Worm (Caenorhabditis elegans) whole organism, young adult: ENCODE results near the gene Y41C4A.32.
A peak's percentile ranks its signal among the peaks of the same experiment; 100 is the strongest.

Experiments used
- B0035.1 ChIP-seq: sonication (generic microtip); optimal IDR thresholded peaks from 2 replicates; lab custom pipeline; 2016; ENCODE audit warnings: missing genetic modification characterization, mild to moderate bottlenecking, missing compliant biosample characterization, missing genotype, missing genetic modification reagents
- B0261.1 ChIP-seq: sonication (generic microtip); optimal IDR thresholded peaks from 2 replicates; lab custom pipeline; 2016; ENCODE audit warnings: mild to moderate bottlenecking, missing genetic modification characterization, moderate library complexity, missing compliant biosample characterization
- B0336.3 ChIP-seq: fragments of 200-800 bp; sonication (Bioruptor generic); IDR thresholded peaks from 2 replicates; pipeline ENCODE4 v1.3.6; 2022; ENCODE audit warnings: missing genetic modification characterization, missing compliant biosample characterization
- C06A6.2 ChIP-seq: fragments of 200-800 bp; sonication (Bioruptor generic); conservative IDR thresholded peaks from 2 replicates; pipeline ENCODE4 v1.3.6; 2022; ENCODE audit warnings: missing genetic modification characterization, missing compliant biosample characterization
- C17E4.6 ChIP-seq: fragments of 200-800 bp; sonication (Bioruptor generic); IDR thresholded peaks from 2 replicates; pipeline ENCODE4 v1.3.6; 2022; ENCODE audit warnings: missing genetic modification reagents, missing genetic modification characterization, missing compliant biosample characterization
- F39B2.1 ChIP-seq: fragments of 200-800 bp; sonication (Bioruptor generic); IDR thresholded peaks from 2 replicates; pipeline ENCODE4 v1.3.6; 2022; ENCODE audit warnings: missing genetic modification reagents, missing genetic modification characterization, missing compliant biosample characterization
- F52B5.7 ChIP-seq: sonication (generic microtip); optimal IDR thresholded peaks from 2 replicates; lab custom pipeline; 2016; ENCODE audit warnings: mild to moderate bottlenecking, missing genetic modification characterization, missing compliant biosample characterization
- F55B11.4 ChIP-seq: sonication (generic microtip); optimal IDR thresholded peaks from 2 replicates; lab custom pipeline; 2016; ENCODE audit warnings: missing compliant biosample characterization, missing genetic modification characterization, borderline replicate concordance; ENCODE audit not compliant: insufficient read depth
- F57A8.1 ChIP-seq: fragments of 200-800 bp; sonication (Bioruptor generic); optimal IDR thresholded peaks from 2 replicates; lab custom pipeline; 2018; ENCODE audit warnings: mild to moderate bottlenecking, missing genetic modification characterization, moderate library complexity, missing compliant biosample characterization
- K11D2.4 ChIP-seq: fragments of 200-800 bp; sonication (Bioruptor generic); IDR thresholded peaks from 2 replicates; pipeline ENCODE4 v1.3.6; 2022; ENCODE audit warnings: missing genetic modification reagents, missing genetic modification characterization, missing compliant biosample characterization
- T26A5.8 ChIP-seq: sonication (generic microtip); optimal IDR thresholded peaks from 2 replicates; lab custom pipeline; 2016; ENCODE audit warnings: missing genetic modification characterization, missing compliant biosample characterization
- Y53F4B.3 ChIP-seq: fragments of 200-800 bp; sonication (Bioruptor generic); IDR thresholded peaks from 2 replicates; pipeline ENCODE4 v1.3.6; 2022; ENCODE audit warnings: missing genetic modification reagents, missing genetic modification characterization, missing compliant biosample characterization
- Y53G8AR.9 ChIP-seq: fragments of 200-800 bp; sonication (Bioruptor generic); conservative IDR thresholded peaks from 2 replicates; pipeline ENCODE4 v1.3.6; 2022; ENCODE audit warnings: missing genetic modification reagents, missing genetic modification characterization, missing compliant biosample characterization
- Y56A3A.18 ChIP-seq: fragments of 200-800 bp; sonication (Bioruptor generic); IDR thresholded peaks from 2 replicates; pipeline ENCODE4 v1.3.6; 2022; ENCODE audit warnings: missing genetic modification reagents, missing genetic modification characterization, missing compliant biosample characterization
- Y67H2A.10 ChIP-seq: fragments of 200-800 bp; sonication (Bioruptor generic); conservative IDR thresholded peaks from 2 replicates; pipeline ENCODE4 v1.3.6; 2022; ENCODE audit warnings: missing genetic modification reagents, missing genetic modification characterization, missing compliant biosample characterization
- ZK185.1 ChIP-seq: sonication (generic microtip); optimal IDR thresholded peaks from 2 replicates; lab custom pipeline; 2016; ENCODE audit warnings: mild to moderate bottlenecking, missing genetic modification characterization, missing compliant biosample characterization; ENCODE audit not compliant: poor library complexity, severe bottlenecking
- akir-1 ChIP-seq: fragments of 200-800 bp; sonication (Bioruptor generic); optimal IDR thresholded peaks from 2 replicates; lab custom pipeline; 2018; ENCODE audit warnings: mild to moderate bottlenecking, missing genetic modification characterization, moderate library complexity, missing compliant biosample characterization
- atf-7 ChIP-seq: sonication (generic microtip); optimal IDR thresholded peaks from 2 replicates; lab custom pipeline; 2017; ENCODE audit warnings: mild to moderate bottlenecking, missing genetic modification characterization, missing compliant biosample characterization
- attf-3 ChIP-seq: fragments of 200-800 bp; sonication (Bioruptor generic); conservative IDR thresholded peaks from 2 replicates; pipeline ENCODE4 v1.3.6; 2022; ENCODE audit warnings: missing genetic modification reagents, missing genetic modification characterization, missing compliant biosample characterization
- ccch-3 ChIP-seq: fragments of 200-800 bp; sonication (Bioruptor generic); optimal IDR thresholded peaks from 2 replicates; lab custom pipeline; 2018; ENCODE audit warnings: mild to moderate bottlenecking, missing genetic modification characterization, missing compliant biosample characterization
- cebp-1 ChIP-seq, 2 experiments: fragments of 200-800 bp in 1 of 2; sonication (Bioruptor generic) in 1 of 2; sonication (generic microtip) in 1 of 2; IDR thresholded peaks in 1 of 2; optimal IDR thresholded peaks in 1 of 2; 2 replicates each; pipeline versions ENCODE4 v1.3.6 to Lab custom; 2017 to 2022; ENCODE audit warnings: missing compliant biosample characterization in 2 of 2, missing genetic modification characterization in 2 of 2, mild to moderate bottlenecking in 1 of 2, missing genetic modification reagents in 1 of 2, moderate library complexity in 1 of 2
- ceh-100 ChIP-seq: fragments of 200-800 bp; sonication (Bioruptor generic); IDR thresholded peaks from 2 replicates; pipeline ENCODE4 v1.3.6; 2022; ENCODE audit warnings: missing genetic modification reagents, missing genetic modification characterization, missing compliant biosample characterization
- ceh-58 ChIP-seq: fragments of 200-800 bp; sonication (Bioruptor generic); IDR thresholded peaks from 2 replicates; pipeline ENCODE4 v1.3.6; 2022; ENCODE audit warnings: missing genetic modification characterization, missing compliant biosample characterization
- ceh-79 ChIP-seq: sonication (generic microtip); optimal IDR thresholded peaks from 2 replicates; lab custom pipeline; 2017; ENCODE audit warnings: mild to moderate bottlenecking, missing genetic modification characterization, missing compliant biosample characterization
- chd-7 ChIP-seq: sonication (generic microtip); optimal IDR thresholded peaks from 2 replicates; lab custom pipeline; 2016; ENCODE audit warnings: mild to moderate bottlenecking, missing genetic modification characterization, moderate library complexity, missing compliant biosample characterization
- dpl-1 ChIP-seq: fragments of 150-350 bp; optimal IDR thresholded peaks from 2 replicates; lab custom pipeline; 2014; ENCODE audit warnings: missing biosample characterization, missing genetic modification reagents, missing genetic modification characterization
- egl-18 ChIP-seq: fragments of 200-800 bp; sonication (Bioruptor generic); IDR thresholded peaks from 2 replicates; pipeline ENCODE4 v1.3.6; 2022; ENCODE audit warnings: missing genetic modification reagents, missing genetic modification characterization, missing compliant biosample characterization
- egl-44 ChIP-seq: fragments of 200-800 bp; sonication (Bioruptor generic); IDR thresholded peaks from 2 replicates; pipeline ENCODE4 v1.3.6; 2022; ENCODE audit warnings: missing genetic modification reagents, missing genetic modification characterization, missing compliant biosample characterization
- fkh-3 ChIP-seq: sonication (generic microtip); optimal IDR thresholded peaks from 2 replicates; lab custom pipeline; 2016; ENCODE audit warnings: mild to moderate bottlenecking, missing genetic modification characterization, missing compliant biosample characterization
- hmg-1.2 ChIP-seq: fragments of 200-800 bp; sonication (Bioruptor generic); IDR thresholded peaks from 2 replicates; pipeline ENCODE4 v1.3.6; 2022; ENCODE audit warnings: missing genetic modification reagents, missing genetic modification characterization, missing compliant biosample characterization
- lin-26 ChIP-seq: fragments of 200-800 bp; sonication (Bioruptor generic); IDR thresholded peaks from 2 replicates; pipeline ENCODE4 v1.3.6; 2022; ENCODE audit warnings: missing genetic modification reagents, missing genetic modification characterization, missing compliant biosample characterization
- lir-1 ChIP-seq: fragments of 200-800 bp; sonication (Bioruptor generic); conservative IDR thresholded peaks from 2 replicates; pipeline ENCODE4 v1.3.6; 2022; ENCODE audit warnings: missing genetic modification reagents, missing genetic modification characterization, missing compliant biosample characterization
- lsl-1 ChIP-seq: fragments of 200-800 bp; sonication (Bioruptor generic); optimal IDR thresholded peaks from 2 replicates; lab custom pipeline; 2018; ENCODE audit warnings: mild to moderate bottlenecking, missing genetic modification characterization, moderate library complexity, missing compliant biosample characterization
- madf-10 ChIP-seq: sonication (generic microtip); optimal IDR thresholded peaks from 2 replicates; lab custom pipeline; 2016; ENCODE audit warnings: mild to moderate bottlenecking, missing genetic modification characterization, missing compliant biosample characterization
- madf-6 ChIP-seq: fragments of 200-800 bp; sonication (Bioruptor generic); IDR thresholded peaks from 2 replicates; pipeline ENCODE4 v1.3.6; 2022; ENCODE audit warnings: missing genetic modification reagents, missing genetic modification characterization, missing compliant biosample characterization
- madf-8 ChIP-seq: fragments of 200-800 bp; sonication (Bioruptor generic); conservative IDR thresholded peaks from 2 replicates; pipeline ENCODE4 v1.3.6; 2022; ENCODE audit warnings: missing genetic modification reagents, missing genetic modification characterization, missing compliant biosample characterization
- mxl-1 ChIP-seq: sonication (generic microtip); optimal IDR thresholded peaks from 2 replicates; lab custom pipeline; 2016; ENCODE audit warnings: missing genetic modification characterization, missing compliant biosample characterization
- nfyb-1 ChIP-seq: fragments of 200-800 bp; sonication (Bioruptor generic); IDR thresholded peaks from 2 replicates; pipeline ENCODE4 v1.3.6; 2022; ENCODE audit warnings: missing genetic modification reagents, missing genetic modification characterization, missing compliant biosample characterization
- nhr-120 ChIP-seq: fragments of 200-800 bp; sonication (Bioruptor generic); IDR thresholded peaks from 2 replicates; pipeline ENCODE4 v1.3.6; 2022; ENCODE audit warnings: missing genetic modification characterization, missing compliant biosample characterization
- nhr-27 ChIP-seq: fragments of 200-800 bp; sonication (Bioruptor generic); optimal IDR thresholded peaks from 2 replicates; lab custom pipeline; 2018; ENCODE audit warnings: mild to moderate bottlenecking, missing genetic modification characterization, moderate library complexity, missing compliant biosample characterization
- nhr-80 ChIP-seq: sonication (generic microtip); optimal IDR thresholded peaks from 2 replicates; lab custom pipeline; 2016; ENCODE audit warnings: missing genetic modification characterization, missing compliant biosample characterization
- pha-4 ChIP-seq: fragments of 150-350 bp; sonication (generic microtip); optimal IDR thresholded peaks from 2 replicates; lab custom pipeline; 2014; ENCODE audit warnings: missing biosample characterization, missing genetic modification reagents, missing genetic modification characterization
- snpc-1.1 ChIP-seq: sonication (generic microtip); optimal IDR thresholded peaks from 2 replicates; lab custom pipeline; 2017; ENCODE audit warnings: missing genetic modification characterization, mild to moderate bottlenecking, missing compliant biosample characterization, antibody characterized with exemption, moderate library complexity, missing genotype, missing genetic modification reagents; ENCODE audit not compliant: insufficient read depth
- somi-1 ChIP-seq: fragments of 200-800 bp; sonication (Bioruptor generic); optimal IDR thresholded peaks from 2 replicates; lab custom pipeline; 2018; ENCODE audit warnings: mild to moderate bottlenecking, missing genetic modification characterization, missing compliant biosample characterization
- tbp1 ChIP-seq: fragments of 200-800 bp; sonication (Bioruptor generic); optimal IDR thresholded peaks from 2 replicates; lab custom pipeline; 2018; ENCODE audit warnings: mild to moderate bottlenecking, missing genetic modification characterization, missing compliant biosample characterization
- tbx-9 ChIP-seq: sonication (generic microtip); optimal IDR thresholded peaks from 2 replicates; lab custom pipeline; 2016; ENCODE audit warnings: borderline replicate concordance, missing genetic modification characterization, inconsistent platforms, missing compliant biosample characterization
- ztf-22 ChIP-seq: fragments of 200-800 bp; sonication (Bioruptor generic); optimal IDR thresholded peaks from 2 replicates; lab custom pipeline; 2018; ENCODE audit warnings: mild to moderate bottlenecking, missing genetic modification characterization, moderate library complexity, missing compliant biosample characterization
- ztf-3 ChIP-seq: fragments of 200-800 bp; sonication (Bioruptor generic); optimal IDR thresholded peaks from 2 replicates; lab custom pipeline; 2018; ENCODE audit warnings: mild to moderate bottlenecking, missing genetic modification characterization, missing compliant biosample characterization

Y41C4A.32 gene

ce11 chrIII:11692380-11692779, 29.1 kb upstream of the Y41C4A.32 start (continued):
- TF ChIP-seq madf-8: no peak
- no peak for TF ChIP-seq Y53F4B.3 (GFP tag; lab: Robert Waterston, UW)
- no peak for TF ChIP-seq F57A8.1 (GFP tag; lab: Kevin White, UChicago)
- no peak for TF ChIP-seq lin-26 (GFP tag; lab: Robert Waterston, UW)
- no peak for TF ChIP-seq C06A6.2 (GFP tag; lab: Robert Waterston, UW)
- no peak for TF ChIP-seq ztf-3 (GFP tag; lab: Kevin White, UChicago)
- no peak for TF ChIP-seq ceh-79 (tag; lab: Kevin White, UChicago)
- no peak for TF ChIP-seq ztf-22
- TF ChIP-seq T26A5.8 (tag; lab: Kevin White, UChicago): no peak
- no peak for TF ChIP-seq tbp1 (GFP tag; lab: Kevin White, UChicago)
- TF ChIP-seq nhr-80: no peak
- TF ChIP-seq F39B2.1 (GFP tag; lab: Robert Waterston, UW): no peak
- TF ChIP-seq madf-10: no peak
- no peak for TF ChIP-seq dpl-1 (GFP tag; lab: Kevin White, UChicago)
- TF ChIP-seq madf-6 (GFP tag; lab: Robert Waterston, UW): no peak
- TF ChIP-seq fkh-3 (tag; lab: Kevin White, UChicago): no peak
- no peak for TF ChIP-seq ccch-3 (GFP tag; lab: Kevin White, UChicago)
- no peak for TF ChIP-seq lir-1 (GFP tag; lab: Robert Waterston, UW)
- TF ChIP-seq somi-1 (GFP tag; lab: Kevin White, UChicago): peak; percentile 12
- TF ChIP-seq C17E4.6 (GFP tag; lab: Robert Waterston, UW): no peak
- TF ChIP-seq mxl-1 (tag; lab: Kevin White, UChicago): no peak
- no peak for TF ChIP-seq ceh-58 (GFP tag; lab: Robert Waterston, UW)
- TF ChIP-seq K11D2.4: no peak
- TF ChIP-seq ZK185.1 (tag; lab: Kevin White, UChicago): no peak
- peak; percentile 50 for TF ChIP-seq chd-7 (tag; lab: Kevin White, UChicago)
- TF ChIP-seq pha-4 (tag; lab: Kevin White, UChicago): no peak
- no peak for TF ChIP-seq cebp-1 (GFP tag; IDR thresholded peaks at IDR 0.05; lab: Robert Waterston, UW)
- peak; percentile 10 for TF ChIP-seq cebp-1 (tag; optimal IDR thresholded peaks at IDR 0.05; lab: Kevin White, UChicago)
- no peak for TF ChIP-seq ceh-100 (GFP tag; lab: Robert Waterston, UW)
- no peak for TF ChIP-seq akir-1 (GFP tag; lab: Kevin White, UChicago)
- TF ChIP-seq hmg-1.2 (GFP tag; lab: Robert Waterston, UW): no peak
- TF ChIP-seq Y67H2A.10: no peak
- TF ChIP-seq Y53G8AR.9 (GFP tag; lab: Robert Waterston, UW): no peak
- no peak for TF ChIP-seq B0261.1 (tag; lab: Kevin White, UChicago)
- TF ChIP-seq B0336.3 (GFP tag; lab: Robert Waterston, UW): peak; percentile 22; the same call in 1 of the 2 replicates
- peak; percentile 30 for TF ChIP-seq F52B5.7 (tag; lab: Kevin White, UChicago)
- no peak for TF ChIP-seq lsl-1
- TF ChIP-seq egl-18 (GFP tag; lab: Robert Waterston, UW): no peak
- TF ChIP-seq Y56A3A.18 (GFP tag; lab: Robert Waterston, UW): no peak
- no peak for TF ChIP-seq B0035.1 (tag; lab: Kevin White, UChicago)
- peak; percentile 40 for TF ChIP-seq atf-7 (tag; lab: Kevin White, UChicago)
- TF ChIP-seq nhr-120 (GFP tag; lab: Robert Waterston, UW): no peak
- no peak for TF ChIP-seq F55B11.4 (tag; lab: Kevin White, UChicago)
- no peak for TF ChIP-seq attf-3
- no peak for TF ChIP-seq nhr-27
- no peak for TF ChIP-seq tbx-9 (tag; lab: Kevin White, UChicago)
- no peak for TF ChIP-seq snpc-1.1 (tag; lab: Kevin White, UChicago)
- peak; percentile 45; the same call in 1 of the 2 replicates for TF ChIP-seq nfyb-1 (GFP tag; lab: Robert Waterston, UW)
- TF ChIP-seq egl-44: no peak
